Worm (Caenorhabditis elegans) whole organism, L4/young adult: ENCODE results near the gene str-90.

Experiments used
- W03F9.2 ChIP-seq: fragments of 150-350 bp; optimal IDR thresholded peaks from 2 replicates; lab custom pipeline; 2014; ENCODE audit warnings: missing biosample characterization, missing genetic modification characterization
- dao-5 ChIP-seq: sonication (generic microtip); optimal IDR thresholded peaks from 2 replicates; lab custom pipeline; 2016; ENCODE audit warnings: missing genotype, missing genetic modification characterization, moderate library complexity, missing compliant biosample characterization
- him-1 ChIP-seq: sonication (generic microtip); optimal IDR thresholded peaks from 2 replicates; lab custom pipeline; 2016; ENCODE audit warnings: missing genotype, missing genetic modification reagents, missing genetic modification characterization, missing compliant biosample characterization

The str-90 gene

DNA sequence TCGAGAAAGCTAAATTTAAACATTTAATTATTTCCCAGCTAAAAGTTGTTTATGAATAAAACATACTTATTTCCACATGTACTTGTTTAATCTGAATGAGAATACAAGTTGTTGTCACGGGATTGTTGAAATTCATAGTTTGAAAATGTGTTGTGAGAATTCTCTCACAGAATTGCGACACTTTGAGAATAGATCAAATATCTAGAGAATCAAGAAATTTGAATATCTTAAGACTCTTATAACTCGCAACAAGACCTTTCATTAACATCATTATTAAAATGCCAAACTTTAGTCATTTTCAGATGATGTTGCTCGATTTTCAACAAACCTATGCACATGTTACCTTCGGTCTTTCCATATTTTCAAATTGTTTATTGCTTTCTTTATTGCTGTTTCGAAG lies at the start of gene str-90:
str-90 (plus strand) TSS at position 301 of the 400 bp plus-strand sequence.
- TF ChIP-seq dao-5 (no peak), W03F9.2 (no peak), him-1 (no peak)

ce11 chrV:8054130-8054529 lies 48.9 kb upstream of the str-90 start, which contains the start of gene ZC513.2:
Gene ZC513.2 (plus strand): TSS chrV:8054430.
- no peak for TF ChIP-seq dao-5
- no peak for TF ChIP-seq W03F9.2
- TF ChIP-seq him-1, result no peak

ce11 chrV:8055170-8055569 lies 47.9 kb upstream of the str-90 start:
- no peak for TF ChIP-seq W03F9.2
- TF ChIP-seq him-1, result no peak
- TF ChIP-seq dao-5, result no peak

ce11 chrV:8058359-8058758 lies 44.7 kb upstream of the str-90 start, which contains the start of gene str-138:
Gene str-138 (plus strand): TSS chrV:8058659.
- TF ChIP-seq dao-5 (no peak), him-1 (no peak), W03F9.2 (no peak)

ce11 chrV:8062074-8062473 lies 41.0 kb upstream of the str-90 start, which contains the start of gene str-139:
Gene str-139 (minus strand): TSS chrV:8062174.
- no peak for TF ChIP-seq W03F9.2
- no peak for TF ChIP-seq him-1
- no peak for TF ChIP-seq dao-5

- TF ChIP-seq dao-5 (no peak), him-1 (no peak), W03F9.2 (no peak)
Measured at ce11 chrV:8067800-8068199, 35.3 kb upstream of the str-90 start, which contains the start of gene str-140. Gene str-140 (minus strand): TSS chrV:8067900.

- no peak for TF ChIP-seq dao-5
Measured at ce11 chrV:8069637-8070036, 33.4 kb upstream of the str-90 start, which contains the start of gene str-143. Gene str-143 (minus strand): TSS chrV:8069737.

ce11 chrV:8072047-8072446 lies 31.0 kb upstream of the str-90 start, which contains the start of gene str-144:
Gene str-144 (minus strand): TSS chrV:8072147.
- TF ChIP-seq dao-5 (no peak), him-1 (no peak), W03F9.2 (no peak)

ce11 chrV:8073162-8073561 lies 29.9 kb upstream of the str-90 start:
- TF ChIP-seq him-1 (no peak), dao-5 (no peak), W03F9.2 (no peak)

ce11 chrV:8075712-8076111 lies 27.3 kb upstream of the str-90 start, which contains the start of gene catp-3:
Gene catp-3 (plus strand): TSS chrV:8076012.
- TF ChIP-seq him-1, result no peak
- TF ChIP-seq W03F9.2, result no peak
- no peak for TF ChIP-seq dao-5

- no peak for TF ChIP-seq dao-5
- TF ChIP-seq him-1, result no peak
- no peak for TF ChIP-seq W03F9.2
Measured at ce11 chrV:8079813-8080212, 23.2 kb upstream of the str-90 start.

ce11 chrV:8081579-8081978 lies 21.5 kb upstream of the str-90 start, which contains the start of gene str-131:
Gene str-131 (minus strand): TSS chrV:8081679.
- TF ChIP-seq W03F9.2 (no peak), dao-5 (no peak), him-1 (no peak)

DNA sequence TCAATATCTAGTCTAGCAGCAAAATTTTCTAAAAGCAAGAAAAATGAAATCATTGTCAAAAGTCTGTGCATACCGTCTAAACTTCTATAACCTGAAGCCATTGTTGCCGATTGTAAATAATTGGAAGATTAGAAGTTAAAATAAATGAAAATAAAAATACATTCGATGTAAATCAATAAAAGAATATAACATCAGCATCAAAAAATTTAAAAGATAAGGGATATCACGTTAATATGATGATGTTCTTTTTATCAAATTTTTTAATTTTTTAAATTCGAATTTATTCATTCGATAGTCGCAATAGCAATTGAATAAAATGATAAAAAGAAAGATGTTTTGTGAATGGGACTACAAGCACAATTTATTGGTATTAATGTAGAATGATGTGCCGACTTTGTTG lies 17.9 kb upstream of the str-90 start, which contains the start of gene C09H5.7:
C09H5.7 (minus strand) TSS at position 101 of the 400 bp plus-strand sequence.
- no peak for TF ChIP-seq him-1
- TF ChIP-seq dao-5, result no peak
- TF ChIP-seq W03F9.2, result no peak

ce11 chrV:8090595-8090994 lies 12.5 kb upstream of the str-90 start, which contains the start of gene str-130:
Gene str-130 (minus strand): TSS chrV:8090695.
- TF ChIP-seq dao-5 (no peak), W03F9.2 (no peak), him-1 (no peak)

- no peak for TF ChIP-seq dao-5
- TF ChIP-seq him-1, result no peak
- no peak for TF ChIP-seq W03F9.2
Measured at ce11 chrV:8092385-8092784, 10.7 kb upstream of the str-90 start, which contains the start of gene str-129. Gene str-129 (minus strand): TSS chrV:8092485.

DNA sequence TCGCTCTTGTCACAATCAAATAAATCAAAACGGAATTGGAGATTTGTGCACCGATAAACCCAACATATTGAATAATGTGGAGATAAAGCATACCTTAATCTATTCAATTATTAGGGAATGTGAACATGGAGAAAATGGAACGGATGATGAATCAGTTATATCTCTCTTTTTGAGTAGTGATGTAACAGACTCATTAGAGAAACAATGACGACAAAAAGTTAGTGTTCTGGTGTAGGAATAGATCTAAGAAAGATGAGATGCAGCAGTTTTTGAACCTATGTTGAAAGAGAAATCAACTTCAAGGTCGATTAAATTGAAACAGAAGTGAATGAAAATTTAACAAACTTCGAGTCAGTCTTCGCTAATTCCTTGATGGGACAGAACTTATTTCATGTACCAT lies 7.7 kb upstream of the str-90 start, which contains the start of gene str-146:
str-146 (minus strand) TSS at position 101 of the 400 bp plus-strand sequence.
- TF ChIP-seq dao-5 (no peak), W03F9.2 (no peak), him-1 (no peak)

- TF ChIP-seq him-1, result no peak
- no peak for TF ChIP-seq dao-5
- TF ChIP-seq W03F9.2, result no peak
Measured at ce11 chrV:8098239-8098638, 4.8 kb upstream of the str-90 start, which contains the start of gene str-145. Gene str-145 (minus strand): TSS chrV:8098339.
